Fruit fly (Drosophila melanogaster) whole organism, embryonic: Measurements from ENCODE around the gene Msh6.

Experiments
- Atf6 ChIP-seq: fragments of 200-800 bp; sonication (Bioruptor generic); IDR thresholded peaks from 2 replicates; pipeline ENCODE4 v1.3.6; 2022; ENCODE audit warnings: missing biosample characterization, missing genetic modification characterization
- B-H1 ChIP-seq: fragments of 200-800 bp; sonication (Bioruptor generic); IDR thresholded peaks from 3 replicates; pipeline ENCODE4 v1.3.6; 2022; ENCODE audit warnings: missing biosample characterization, missing genetic modification characterization
- CG10267 ChIP-seq: fragments of 200-800 bp; sonication (Bioruptor generic); optimal IDR thresholded peaks from 2 replicates; lab custom pipeline; 2018; ENCODE audit warnings: missing biosample characterization, mild to moderate bottlenecking, missing genetic modification characterization, moderate library complexity
- CG11398 ChIP-seq: fragments of 200-800 bp; sonication (Bioruptor generic); optimal IDR thresholded peaks from 2 replicates; lab custom pipeline; 2016; ENCODE audit warnings: missing biosample characterization, missing genetic modification characterization
- CG11456 ChIP-seq: fragments of 200-800 bp; sonication (Bioruptor generic); IDR thresholded peaks from 3 replicates; pipeline ENCODE4 v1.3.6; 2022; ENCODE audit warnings: missing biosample characterization, missing genetic modification characterization
- CG11504 ChIP-seq: fragments of 200-800 bp; sonication (Bioruptor generic); optimal IDR thresholded peaks from 3 replicates; lab custom pipeline; 2019; ENCODE audit warnings: missing biosample characterization, mild to moderate bottlenecking, missing genetic modification characterization, moderate library complexity
- CG1529 ChIP-seq: fragments of 200-800 bp; sonication (Bioruptor generic); optimal IDR thresholded peaks from 3 replicates; lab custom pipeline; 2018; ENCODE audit warnings: missing biosample characterization, missing genetic modification characterization
- CG16813 ChIP-seq: fragments of 200-800 bp; sonication (Bioruptor generic); IDR thresholded peaks from 3 replicates; pipeline ENCODE4 v1.3.6; 2022; ENCODE audit warnings: missing biosample characterization, missing genetic modification characterization; ENCODE audit not compliant: partially characterized antibody
- CG18619 ChIP-seq: fragments of 200-800 bp; sonication (Bioruptor generic); optimal IDR thresholded peaks from 3 replicates; lab custom pipeline; 2017; ENCODE audit warnings: missing biosample characterization, mild to moderate bottlenecking, missing genetic modification characterization
- CG2202 ChIP-seq: fragments of 200-800 bp; sonication (Bioruptor generic); optimal IDR thresholded peaks from 2 replicates; lab custom pipeline; 2018; ENCODE audit warnings: missing biosample characterization, mild to moderate bottlenecking, missing genetic modification characterization
- CG30403 ChIP-seq: fragments of 200-800 bp; sonication (Bioruptor generic); optimal IDR thresholded peaks from 3 replicates; lab custom pipeline; 2016; ENCODE audit warnings: missing biosample characterization, missing genetic modification characterization
- CG3163 ChIP-seq: fragments of 200-800 bp; sonication (Bioruptor generic); optimal IDR thresholded peaks from 3 replicates; lab custom pipeline; 2016; ENCODE audit warnings: missing biosample characterization, missing genetic modification characterization
- CG3838 ChIP-seq: fragments of 200-800 bp; sonication (Bioruptor generic); optimal IDR thresholded peaks from 3 replicates; lab custom pipeline; 2016; ENCODE audit warnings: missing biosample characterization, missing genetic modification characterization
- CG6272 ChIP-seq: fragments of 200-800 bp; sonication (Bioruptor generic); IDR thresholded peaks from 2 replicates; pipeline ENCODE4 v1.3.6; 2022; ENCODE audit warnings: missing biosample characterization, missing genetic modification characterization
- CG6654 ChIP-seq: fragments of 200-800 bp; sonication (Bioruptor generic); optimal IDR thresholded peaks from 2 replicates; lab custom pipeline; 2017; ENCODE audit warnings: missing biosample characterization, mild to moderate bottlenecking, missing genetic modification characterization
- CG7963 ChIP-seq: fragments of 200-800 bp; sonication (Bioruptor generic); IDR thresholded peaks from 3 replicates; pipeline ENCODE4 v1.3.6; 2022; ENCODE audit warnings: missing biosample characterization, missing genetic modification characterization; ENCODE audit not compliant: partially characterized antibody
- CG9437 ChIP-seq: fragments of 200-800 bp; sonication (Bioruptor generic); optimal IDR thresholded peaks from 2 replicates; lab custom pipeline; 2018; ENCODE audit warnings: missing biosample characterization, mild to moderate bottlenecking, missing genetic modification characterization
- Dad ChIP-seq: fragments of 200-800 bp; sonication (Bioruptor generic); optimal IDR thresholded peaks from 3 replicates; lab custom pipeline; 2016; ENCODE audit warnings: missing biosample characterization, missing genetic modification characterization
- Dfd ChIP-seq, 2 experiments: fragments of >200 bp; optimal IDR thresholded peaks; 2 replicates each; lab custom pipeline; 2017; ENCODE audit warnings: missing biosample characterization in 2 of 2, missing genetic modification characterization in 2 of 2
- Drgx ChIP-seq: fragments of 200-800 bp; sonication (Bioruptor generic); IDR thresholded peaks from 2 replicates; pipeline ENCODE4 v1.3.6; 2022; ENCODE audit warnings: missing biosample characterization, missing genetic modification characterization
- ERR ChIP-seq: fragments of 200-800 bp; sonication (Bioruptor generic); optimal IDR thresholded peaks from 2 replicates; lab custom pipeline; 2016; ENCODE audit warnings: missing biosample characterization, missing genetic modification characterization
- Ets97D ChIP-seq: fragments of 200-800 bp; sonication (Bioruptor generic); optimal IDR thresholded peaks from 3 replicates; lab custom pipeline; 2016; ENCODE audit warnings: missing biosample characterization, missing genetic modification characterization
- Fer1 ChIP-seq: fragments of 200-800 bp; sonication (Bioruptor generic); optimal IDR thresholded peaks from 2 replicates; lab custom pipeline; 2017; ENCODE audit warnings: missing biosample characterization, mild to moderate bottlenecking, missing genetic modification characterization
- H15 ChIP-seq: fragments of 200-800 bp; sonication (Bioruptor generic); IDR thresholded peaks from 3 replicates; pipeline ENCODE4 v1.3.6; 2022; ENCODE audit warnings: missing biosample characterization, missing genetic modification characterization
- Opbp ChIP-seq: fragments of 200-800 bp; sonication (Bioruptor generic); IDR thresholded peaks from 3 replicates; pipeline ENCODE4 v1.3.6; 2022; ENCODE audit warnings: missing biosample characterization, missing genetic modification characterization; ENCODE audit not compliant: partially characterized antibody
- Ssrp ChIP-seq: fragments of 200-800 bp; sonication (Bioruptor generic); optimal IDR thresholded peaks from 2 replicates; lab custom pipeline; 2018; ENCODE audit warnings: missing biosample characterization, mild to moderate bottlenecking, missing genetic modification characterization, moderate library complexity
- Tbp ChIP-seq: fragments of >200 bp; optimal IDR thresholded peaks from 2 replicates; lab custom pipeline; 2018; ENCODE audit warnings: missing biosample characterization, missing genetic modification characterization
- Xbp1 ChIP-seq: fragments of 200-800 bp; sonication (Bioruptor generic); optimal IDR thresholded peaks from 3 replicates; lab custom pipeline; 2016; ENCODE audit warnings: missing biosample characterization, mild to moderate bottlenecking, missing genetic modification characterization
- bigmax ChIP-seq: fragments of 200-800 bp; sonication (Bioruptor generic); optimal IDR thresholded peaks from 2 replicates; lab custom pipeline; 2018; ENCODE audit warnings: missing biosample characterization, mild to moderate bottlenecking, missing genetic modification characterization
- bsh ChIP-seq, 2 experiments: fragments of 200-800 bp; sonication (Bioruptor generic); optimal IDR thresholded peaks; 2 replicates each; lab custom pipeline; 2017 to 2018; ENCODE audit warnings: mild to moderate bottlenecking in 2 of 2, missing biosample characterization in 2 of 2, missing genetic modification characterization in 2 of 2, moderate library complexity in 1 of 2
- corto ChIP-seq: fragments of 200-800 bp; sonication (Bioruptor generic); optimal IDR thresholded peaks from 2 replicates; lab custom pipeline; 2016; ENCODE audit warnings: missing biosample characterization, mild to moderate bottlenecking, missing genetic modification characterization, moderate library complexity
- crol ChIP-seq: fragments of 200-800 bp; sonication (Bioruptor generic); IDR thresholded peaks from 2 replicates; pipeline ENCODE4 v1.3.6; 2022; ENCODE audit warnings: missing biosample characterization, missing genetic modification characterization
- cwo ChIP-seq: fragments of 200-800 bp; sonication (Bioruptor generic); optimal IDR thresholded peaks from 3 replicates; lab custom pipeline; 2017; ENCODE audit warnings: missing biosample characterization, missing genetic modification characterization, mild to moderate bottlenecking, moderate library complexity, missing genetic modification reagents
- dm ChIP-seq: fragments of 200-800 bp; sonication (Bioruptor generic); optimal IDR thresholded peaks from 3 replicates; lab custom pipeline; 2016; ENCODE audit warnings: missing biosample characterization, missing genetic modification characterization
- ems ChIP-seq: fragments of 200-800 bp; sonication (Bioruptor generic); optimal IDR thresholded peaks from 3 replicates; lab custom pipeline; 2016; ENCODE audit warnings: missing biosample characterization, missing genetic modification characterization
- esg ChIP-seq: fragments of 200-800 bp; sonication (Bioruptor generic); conservative IDR thresholded peaks from 2 replicates; pipeline ENCODE4 v1.3.6; 2022; ENCODE audit warnings: missing biosample characterization, missing genetic modification characterization
- fd3F ChIP-seq: fragments of 200-800 bp; sonication (Bioruptor generic); optimal IDR thresholded peaks from 2 replicates; lab custom pipeline; 2018; ENCODE audit warnings: missing biosample characterization, mild to moderate bottlenecking, missing genetic modification characterization, moderate library complexity
- gsb ChIP-seq: fragments of 200-800 bp; sonication (Bioruptor generic); IDR thresholded peaks from 2 replicates; pipeline ENCODE4 v1.3.6; 2022; ENCODE audit warnings: missing biosample characterization, missing genetic modification characterization
- hkb ChIP-seq, 2 experiments: fragments of 200-800 bp in 1 of 2; fragments of >200 bp in 1 of 2; sonication (Bioruptor generic) in 1 of 2; IDR thresholded peaks in 1 of 2; optimal IDR thresholded peaks in 1 of 2; 2 replicates each; pipeline versions ENCODE4 v1.3.6 to Lab custom; 2017 to 2022; ENCODE audit warnings: missing biosample characterization in 1 of 2, missing genetic modification characterization in 1 of 2
- knrl ChIP-seq: fragments of 200-800 bp; sonication (Bioruptor generic); IDR thresholded peaks from 3 replicates; pipeline ENCODE4 v1.3.6; 2022; ENCODE audit warnings: missing biosample characterization, missing genetic modification characterization; ENCODE audit not compliant: partially characterized antibody
- lola ChIP-seq, 3 experiments: fragments of >200 bp in 2 of 3; fragments of 200-800 bp in 1 of 3; sonication (Bioruptor generic) in 1 of 3; optimal IDR thresholded peaks; 2 replicates each; lab custom pipeline; 2017 to 2019; ENCODE audit warnings: missing biosample characterization in 3 of 3, missing genetic modification characterization in 3 of 3, mild to moderate bottlenecking in 1 of 3, moderate library complexity in 1 of 3
- p53 ChIP-seq: fragments of 200-800 bp; sonication (Bioruptor generic); optimal IDR thresholded peaks from 2 replicates; lab custom pipeline; 2016; ENCODE audit warnings: missing biosample characterization, missing genetic modification characterization
- sens ChIP-seq: fragments of 200-800 bp; sonication (Bioruptor generic); peaks from one replicate; lab custom pipeline; 2016; ENCODE audit warnings: missing biosample characterization, missing genetic modification characterization
- stwl ChIP-seq: fragments of 200-800 bp; sonication (Bioruptor generic); optimal IDR thresholded peaks from 3 replicates; lab custom pipeline; 2018; ENCODE audit warnings: missing biosample characterization, mild to moderate bottlenecking, missing genetic modification characterization, moderate library complexity
- tin ChIP-seq: fragments of 200-800 bp; sonication (Bioruptor generic); optimal IDR thresholded peaks from 3 replicates; lab custom pipeline; 2016; ENCODE audit warnings: missing biosample characterization, missing genetic modification characterization
- trh ChIP-seq: fragments of 200-800 bp; sonication (Bioruptor generic); optimal IDR thresholded peaks from 2 replicates; lab custom pipeline; 2016; ENCODE audit warnings: missing biosample characterization, missing genetic modification characterization
- tx ChIP-seq: fragments of 200-800 bp; sonication (Bioruptor generic); optimal IDR thresholded peaks from 2 replicates; lab custom pipeline; 2016; ENCODE audit warnings: missing biosample characterization, missing genetic modification characterization
- usp ChIP-seq: fragments of >200 bp; optimal IDR thresholded peaks from 2 replicates; lab custom pipeline; 2017; ENCODE audit warnings: missing biosample characterization, missing genetic modification characterization
- wor ChIP-seq: fragments of 200-800 bp; sonication (Bioruptor generic); IDR thresholded peaks from 2 replicates; pipeline ENCODE4 v1.3.6; 2022; ENCODE audit warnings: missing biosample characterization, missing genetic modification characterization

The Msh6 gene

dm6 chr3L:15104849-15105555 is 53.4 kb downstream of the Msh6 start (continued):
- TF ChIP-seq Xbp1 (peak; percentile 56), knrl (GFP tag; lab: Robert Waterston, UW) (no peak), usp (GFP tag; lab: Kevin White, UChicago) (no peak), lola (GFP tag; optimal IDR thresholded peaks at IDR 0.05; lab: Kevin White, UChicago) (no peak), CG2202 (tag; lab: Kevin White, UChicago) (no peak), crol (GFP tag; lab: Robert Waterston, UW) (peak; percentile 77), CG11456 (no peak; the same call in 2 of the 3 replicates), CG18619 (peak; percentile 56), CG11398 (peak; percentile 53), gsb (GFP tag; lab: Robert Waterston, UW) (no peak), B-H1 (no peak), Tbp (GFP tag; lab: Kevin White, UChicago) (no peak), tin (GFP tag; lab: Kevin White, UChicago) (peak; percentile 46), CG6654 (no peak), CG16813 (GFP tag; lab: Robert Waterston, UW) (no peak), CG9437 (peak; percentile 32), bigmax (GFP tag; lab: Kevin White, UChicago) (no peak), CG1529 (GFP tag; lab: Kevin White, UChicago) (peak; percentile 47), Opbp (GFP tag; lab: Robert Waterston, UW) (no peak), ems (GFP tag; lab: Kevin White, UChicago) (peak; percentile 9), CG3838 (no peak), Ets97D (GFP tag; lab: Kevin White, UChicago) (peak; percentile 2), Dfd (GFP tag; optimal IDR thresholded peaks at IDR 0.05; lab: Kevin White, UChicago) (no peak), CG3163 (GFP tag; lab: Kevin White, UChicago) (peak; percentile 9), trh (GFP tag; lab: Kevin White, UChicago) (peak; percentile 30), Atf6 (peak; percentile 53; the same call in 1 of the 2 replicates), Drgx (peak; percentile 86), Dad (peak; percentile 35), Fer1 (GFP tag; lab: Kevin White, UChicago) (peak; percentile 38), dm (GFP tag; lab: Kevin White, UChicago) (no peak), bsh (GFP tag; optimal IDR thresholded peaks at IDR 0.05; lab: Kevin White, UChicago) (peak; percentile 48 to 87), CG30403 (GFP tag; lab: Kevin White, UChicago) (peak; percentile 74), CG11504 (tag; lab: Kevin White, UChicago) (peak; percentile 72), esg (peak; percentile 56), corto (peak; percentile 55), CG10267 (tag; lab: Kevin White, UChicago) (peak; percentile 20), Ssrp (tag; lab: Kevin White, UChicago) (peak; percentile 51), sens (GFP tag; lab: Kevin White, UChicago) (peak; percentile 89), H15 (GFP tag; lab: Robert Waterston, UW) (0 out of 3 replicates have a peak, but pooled peaks have one; percentile 16), ERR (GFP tag; lab: Kevin White, UChicago) (no peak), stwl (no peak), tx (GFP tag; lab: Kevin White, UChicago) (peak; percentile 6), wor (GFP tag; lab: Robert Waterston, UW) (no peak), p53 (GFP tag; lab: Kevin White, UChicago) (no peak), hkb (optimal IDR thresholded peaks at IDR 0.05; lab: Kevin White, UChicago) (no peak), hkb (GFP tag; IDR thresholded peaks at IDR 0.05; lab: Robert Waterston, UW) (peak; percentile 53), cwo (peak; percentile 25), CG6272 (GFP tag; lab: Robert Waterston, UW) (no peak), fd3F (GFP tag; lab: Kevin White, UChicago) (peak; percentile 44), CG7963 (GFP tag; lab: Robert Waterston, UW) (no peak)
